Worm (Caenorhabditis elegans) whole organism, early embryonic: ENCODE measurements around the gene F26F12.8.

Experiments
- B0310.2 ChIP-seq: sonication (generic microtip); optimal IDR thresholded peaks from 2 replicates; lab custom pipeline; 2016; ENCODE audit warnings: mild to moderate bottlenecking, missing genetic modification characterization, missing compliant biosample characterization
- aly-1 ChIP-seq: sonication (generic microtip); optimal IDR thresholded peaks from 2 replicates; lab custom pipeline; 2016; ENCODE audit warnings: missing genetic modification characterization, missing compliant biosample characterization
- ama-1 ChIP-seq: fragments of 150-350 bp; optimal IDR thresholded peaks from 2 replicates; lab custom pipeline; 2014
- flt-1 ChIP-seq: fragments of 200-800 bp; sonication (Bioruptor generic); IDR thresholded peaks from 2 replicates; pipeline ENCODE4 v1.3.6; 2022; ENCODE audit warnings: missing genetic modification characterization, missing compliant biosample characterization
- hmg-4 ChIP-seq: fragments of 200-800 bp; sonication (Bioruptor generic); optimal IDR thresholded peaks from 2 replicates; lab custom pipeline; 2018; ENCODE audit warnings: mild to moderate bottlenecking, missing genetic modification characterization, missing compliant biosample characterization
- hnd-1 ChIP-seq: sonication (generic microtip); optimal IDR thresholded peaks from 2 replicates; lab custom pipeline; 2016; ENCODE audit warnings: missing genetic modification characterization, missing compliant biosample characterization
- scrt-1 ChIP-seq: fragments of 200-800 bp; sonication (Bioruptor generic); IDR thresholded peaks from 2 replicates; pipeline ENCODE4 v1.3.6; 2022; ENCODE audit warnings: missing genetic modification characterization, missing compliant biosample characterization
- sea-1 ChIP-seq: fragments of 200-800 bp; sonication (Bioruptor generic); conservative IDR thresholded peaks from 2 replicates; pipeline ENCODE4 v1.3.6; 2022; ENCODE audit warnings: missing genetic modification characterization, missing compliant biosample characterization
- tbx-37 ChIP-seq: fragments of 200-800 bp; sonication (Bioruptor generic); conservative IDR thresholded peaks from 2 replicates; pipeline ENCODE4 v1.3.6; 2022; ENCODE audit warnings: missing genetic modification reagents, missing genetic modification characterization, missing compliant biosample characterization

ce11 chrV:5846729-5847128, 15.6 kb downstream of the F26F12.8 start:
- TF ChIP-seq sea-1 (no peak), aly-1 (tag; lab: Kevin White, UChicago) (peak; percentile 31), hmg-4 (GFP tag; lab: Kevin White, UChicago) (peak; percentile 41), B0310.2 (tag; lab: Kevin White, UChicago) (no peak), flt-1 (GFP tag; lab: Robert Waterston, UW) (no peak), tbx-37 (GFP tag; lab: Robert Waterston, UW) (no peak), hnd-1 (tag; lab: Kevin White, UChicago) (no peak), ama-1 (lab: Kevin White, UChicago) (no peak), scrt-1 (GFP tag; lab: Robert Waterston, UW) (no peak)
